Worm (Caenorhabditis elegans) whole organism, young adult: ENCODE data around the gene ugt-5.

Experiments
- B0019.2 ChIP-seq: fragments of 200-800 bp; sonication (Bioruptor generic); conservative IDR thresholded peaks from 2 replicates; pipeline ENCODE4 v1.3.6; 2022; ENCODE audit warnings: missing genetic modification reagents, missing genetic modification characterization, missing compliant biosample characterization
- B0261.1 ChIP-seq: sonication (generic microtip); optimal IDR thresholded peaks from 2 replicates; lab custom pipeline; 2016; ENCODE audit warnings: mild to moderate bottlenecking, missing genetic modification characterization, moderate library complexity, missing compliant biosample characterization
- D2030.7 ChIP-seq: fragments of 200-800 bp; sonication (Bioruptor generic); IDR thresholded peaks from 2 replicates; pipeline ENCODE4 v1.3.6; 2022; ENCODE audit warnings: missing genetic modification reagents, missing genetic modification characterization, missing compliant biosample characterization
- F22D6.2 ChIP-seq: sonication (generic microtip); optimal IDR thresholded peaks from 2 replicates; lab custom pipeline; 2016; ENCODE audit warnings: mild to moderate bottlenecking, missing genetic modification characterization, missing compliant biosample characterization
- F23B12.7 ChIP-seq: sonication (generic microtip); optimal IDR thresholded peaks from 2 replicates; lab custom pipeline; 2017; ENCODE audit warnings: missing genetic modification characterization, mild to moderate bottlenecking, missing compliant biosample characterization, antibody characterized with exemption, moderate library complexity; ENCODE audit not compliant: insufficient read depth
- F33H1.4 ChIP-seq: fragments of 200-800 bp; sonication (Bioruptor generic); IDR thresholded peaks from 2 replicates; pipeline ENCODE4 v1.3.6; 2022; ENCODE audit warnings: missing genetic modification reagents, missing genetic modification characterization, missing compliant biosample characterization
- F37B4.10 ChIP-seq: fragments of 200-800 bp; sonication (Bioruptor generic); IDR thresholded peaks from 2 replicates; pipeline ENCODE4 v1.3.6; 2022; ENCODE audit warnings: missing genetic modification characterization, missing compliant biosample characterization
- F39B2.1 ChIP-seq: fragments of 200-800 bp; sonication (Bioruptor generic); IDR thresholded peaks from 2 replicates; pipeline ENCODE4 v1.3.6; 2022; ENCODE audit warnings: missing genetic modification reagents, missing genetic modification characterization, missing compliant biosample characterization
- F49E8.2 ChIP-seq: sonication (generic microtip); optimal IDR thresholded peaks from 3 replicates; lab custom pipeline; 2017; ENCODE audit warnings: missing genetic modification characterization, mild to moderate bottlenecking, missing compliant biosample characterization, antibody characterized with exemption, moderate library complexity; ENCODE audit not compliant: insufficient read depth
- F57C9.4 ChIP-seq: sonication (generic microtip); optimal IDR thresholded peaks from 2 replicates; lab custom pipeline; 2017; ENCODE audit warnings: mild to moderate bottlenecking, missing genetic modification characterization, missing compliant biosample characterization
- K11D2.4 ChIP-seq: fragments of 200-800 bp; sonication (Bioruptor generic); IDR thresholded peaks from 2 replicates; pipeline ENCODE4 v1.3.6; 2022; ENCODE audit warnings: missing genetic modification reagents, missing genetic modification characterization, missing compliant biosample characterization
- T07F8.4 ChIP-seq: sonication (generic microtip); optimal IDR thresholded peaks from 2 replicates; lab custom pipeline; 2016; ENCODE audit warnings: mild to moderate bottlenecking, missing genetic modification characterization, moderate library complexity, missing compliant biosample characterization
- Y79H2A.3 ChIP-seq: fragments of 200-800 bp; sonication (Bioruptor generic); conservative IDR thresholded peaks from 2 replicates; pipeline ENCODE4 v1.3.6; 2022; ENCODE audit warnings: missing genetic modification reagents, missing genetic modification characterization, missing compliant biosample characterization
- ZK185.1 ChIP-seq: sonication (generic microtip); optimal IDR thresholded peaks from 2 replicates; lab custom pipeline; 2016; ENCODE audit warnings: mild to moderate bottlenecking, missing genetic modification characterization, missing compliant biosample characterization; ENCODE audit not compliant: poor library complexity, severe bottlenecking
- akir-1 ChIP-seq: fragments of 200-800 bp; sonication (Bioruptor generic); optimal IDR thresholded peaks from 2 replicates; lab custom pipeline; 2018; ENCODE audit warnings: mild to moderate bottlenecking, missing genetic modification characterization, moderate library complexity, missing compliant biosample characterization
- aptf-2 ChIP-seq: fragments of 200-800 bp; sonication (Bioruptor generic); conservative IDR thresholded peaks from 2 replicates; pipeline ENCODE4 v1.3.6; 2022; ENCODE audit warnings: missing genetic modification reagents, missing genetic modification characterization, missing compliant biosample characterization
- aptf-3 ChIP-seq: fragments of 200-800 bp; sonication (Bioruptor generic); IDR thresholded peaks from 2 replicates; pipeline ENCODE4 v1.3.6; 2022; ENCODE audit warnings: missing genetic modification characterization, missing compliant biosample characterization
- athp-1 ChIP-seq: sonication (generic microtip); optimal IDR thresholded peaks from 2 replicates; lab custom pipeline; 2017; ENCODE audit warnings: mild to moderate bottlenecking, missing genetic modification characterization, missing compliant biosample characterization
- cebp-1 ChIP-seq, 2 experiments: fragments of 200-800 bp in 1 of 2; sonication (Bioruptor generic) in 1 of 2; sonication (generic microtip) in 1 of 2; IDR thresholded peaks in 1 of 2; optimal IDR thresholded peaks in 1 of 2; 2 replicates each; pipeline versions ENCODE4 v1.3.6 to Lab custom; 2017 to 2022; ENCODE audit warnings: missing compliant biosample characterization in 2 of 2, missing genetic modification characterization in 2 of 2, mild to moderate bottlenecking in 1 of 2, missing genetic modification reagents in 1 of 2, moderate library complexity in 1 of 2
- ceh-27 ChIP-seq: fragments of 200-800 bp; sonication (Bioruptor generic); optimal IDR thresholded peaks from 2 replicates; lab custom pipeline; 2018; ENCODE audit warnings: mild to moderate bottlenecking, missing genetic modification characterization, moderate library complexity, missing compliant biosample characterization
- ceh-91 ChIP-seq: fragments of 200-800 bp; sonication (Bioruptor generic); IDR thresholded peaks from 2 replicates; pipeline ENCODE4 v1.3.6; 2022; ENCODE audit warnings: missing genetic modification reagents, missing genetic modification characterization, missing compliant biosample characterization
- dox-1 ChIP-seq: fragments of 200-800 bp; sonication (Bioruptor generic); IDR thresholded peaks from 2 replicates; pipeline ENCODE4 v1.3.6; 2022; ENCODE audit warnings: missing genetic modification reagents, missing genetic modification characterization, missing compliant biosample characterization
- efl-1 ChIP-seq: fragments of 150-350 bp; optimal IDR thresholded peaks from 2 replicates; lab custom pipeline; 2014; ENCODE audit warnings: missing biosample characterization, missing genetic modification reagents, missing genetic modification characterization
- gei-17 ChIP-seq: fragments of 200-800 bp; sonication (Bioruptor generic); optimal IDR thresholded peaks from 2 replicates; lab custom pipeline; 2018; ENCODE audit warnings: mild to moderate bottlenecking, missing genetic modification characterization, missing compliant biosample characterization
- hmg-1.2 ChIP-seq: fragments of 200-800 bp; sonication (Bioruptor generic); IDR thresholded peaks from 2 replicates; pipeline ENCODE4 v1.3.6; 2022; ENCODE audit warnings: missing genetic modification reagents, missing genetic modification characterization, missing compliant biosample characterization
- let-526 ChIP-seq: fragments of 200-800 bp; sonication (Bioruptor generic); IDR thresholded peaks from 2 replicates; pipeline ENCODE4 v1.3.6; 2022; ENCODE audit warnings: missing genetic modification reagents, missing genetic modification characterization, missing compliant biosample characterization
- lin-35 ChIP-seq, 3 experiments: fragments of 150-350 bp in 2 of 3; sonication (generic microtip) in 1 of 3; optimal IDR thresholded peaks; 2 replicates each; lab custom pipeline; 2014 to 2018; ENCODE audit warnings: missing biosample characterization in 3 of 3, missing genetic modification characterization in 3 of 3, missing genetic modification reagents in 3 of 3
- lin-40 ChIP-seq: sonication (generic microtip); optimal IDR thresholded peaks from 2 replicates; lab custom pipeline; 2016; ENCODE audit warnings: missing genetic modification characterization, mild to moderate bottlenecking, missing compliant biosample characterization, missing genotype, missing genetic modification reagents
- lsy-27 ChIP-seq: sonication (generic microtip); optimal IDR thresholded peaks from 2 replicates; lab custom pipeline; 2017; ENCODE audit warnings: missing genetic modification characterization, mild to moderate bottlenecking, missing compliant biosample characterization, antibody characterized with exemption, missing genotype, borderline replicate concordance; ENCODE audit not compliant: insufficient read depth
- mes-4 ChIP-seq: sonication (generic microtip); optimal IDR thresholded peaks from 2 replicates; lab custom pipeline; 2016; ENCODE audit warnings: missing genotype, missing genetic modification characterization, missing compliant biosample characterization
- mxl-1 ChIP-seq: sonication (generic microtip); optimal IDR thresholded peaks from 2 replicates; lab custom pipeline; 2016; ENCODE audit warnings: missing genetic modification characterization, missing compliant biosample characterization
- nhr-80 ChIP-seq: sonication (generic microtip); optimal IDR thresholded peaks from 2 replicates; lab custom pipeline; 2016; ENCODE audit warnings: missing genetic modification characterization, missing compliant biosample characterization
- nhr-90 ChIP-seq: sonication (generic microtip); optimal IDR thresholded peaks from 2 replicates; lab custom pipeline; 2016; ENCODE audit warnings: missing genotype, mild to moderate bottlenecking, missing genetic modification characterization, missing compliant biosample characterization
- pbrm-1 ChIP-seq: fragments of 200-800 bp; sonication (Bioruptor generic); IDR thresholded peaks from 2 replicates; pipeline ENCODE4 v1.3.6; 2022; ENCODE audit warnings: missing genetic modification reagents, missing genetic modification characterization, missing compliant biosample characterization
- sea-2 ChIP-seq: fragments of 200-800 bp; sonication (Bioruptor generic); IDR thresholded peaks from 2 replicates; pipeline ENCODE4 v1.3.6; 2022; ENCODE audit warnings: missing genetic modification characterization, missing compliant biosample characterization
- snpc-4 ChIP-seq, 5 experiments: fragments of 150-350 bp in 1 of 5; sonication (generic microtip) in 4 of 5; optimal IDR thresholded peaks; 2 replicates each; lab custom pipeline; 2014 to 2018; ENCODE audit warnings: missing genetic modification characterization in 5 of 5, missing biosample characterization in 3 of 5, antibody characterized with exemption in 2 of 5, mild to moderate bottlenecking in 2 of 5, missing compliant biosample characterization in 2 of 5, missing genotype in 2 of 5, moderate library complexity in 2 of 5, missing genetic modification reagents in 1 of 5
- somi-1 ChIP-seq: fragments of 200-800 bp; sonication (Bioruptor generic); optimal IDR thresholded peaks from 2 replicates; lab custom pipeline; 2018; ENCODE audit warnings: mild to moderate bottlenecking, missing genetic modification characterization, missing compliant biosample characterization
- tbp1 ChIP-seq: fragments of 200-800 bp; sonication (Bioruptor generic); optimal IDR thresholded peaks from 2 replicates; lab custom pipeline; 2018; ENCODE audit warnings: mild to moderate bottlenecking, missing genetic modification characterization, missing compliant biosample characterization
- tlf-1 ChIP-seq: fragments of 200-800 bp; sonication (Bioruptor generic); optimal IDR thresholded peaks from 2 replicates; lab custom pipeline; 2018; ENCODE audit warnings: mild to moderate bottlenecking, missing genetic modification characterization, missing compliant biosample characterization
- xnd-1 ChIP-seq: sonication (generic microtip); optimal IDR thresholded peaks from 2 replicates; lab custom pipeline; 2016; ENCODE audit warnings: missing genotype, missing genetic modification reagents, missing genetic modification characterization, missing compliant biosample characterization
- zfh-2 ChIP-seq: fragments of 200-800 bp; sonication (Bioruptor generic); conservative IDR thresholded peaks from 2 replicates; pipeline ENCODE4 v1.3.6; 2022; ENCODE audit warnings: missing genetic modification reagents, missing genetic modification characterization, missing compliant biosample characterization
- zim-3 ChIP-seq: sonication (generic microtip); optimal IDR thresholded peaks from 2 replicates; lab custom pipeline; 2017; ENCODE audit warnings: mild to moderate bottlenecking, missing genetic modification characterization, moderate library complexity, missing compliant biosample characterization
- ztf-18 ChIP-seq: sonication (generic microtip); optimal IDR thresholded peaks from 2 replicates; lab custom pipeline; 2016; ENCODE audit warnings: missing genotype, mild to moderate bottlenecking, missing genetic modification characterization, missing compliant biosample characterization
- ztf-22 ChIP-seq: fragments of 200-800 bp; sonication (Bioruptor generic); optimal IDR thresholded peaks from 2 replicates; lab custom pipeline; 2018; ENCODE audit warnings: mild to moderate bottlenecking, missing genetic modification characterization, moderate library complexity, missing compliant biosample characterization
- ztf-26 ChIP-seq: sonication (generic microtip); optimal IDR thresholded peaks from 2 replicates; lab custom pipeline; 2017; ENCODE audit warnings: missing genetic modification characterization, missing compliant biosample characterization
- ztf-6 ChIP-seq: fragments of 200-800 bp; sonication (Bioruptor generic); IDR thresholded peaks from 2 replicates; pipeline ENCODE4 v1.3.6; 2022; ENCODE audit warnings: missing genetic modification reagents, missing genetic modification characterization, missing compliant biosample characterization

The ugt-5 gene

ce11 chrV:12780248-12780647 lies 12.5 kb downstream of the ugt-5 start (continued):
- TF ChIP-seq ztf-22 (GFP tag; lab: Kevin White, UChicago) (peak; percentile 21), zfh-2 (GFP tag; lab: Robert Waterston, UW) (no peak), dox-1 (GFP tag; lab: Robert Waterston, UW) (no peak; the same call in 1 of the 2 replicates), tbp1 (GFP tag; lab: Kevin White, UChicago) (peak; percentile 99), efl-1 (GFP tag; lab: Kevin White, UChicago) (no peak), sea-2 (GFP tag; lab: Robert Waterston, UW) (0 out of 2 replicates have a peak, but pooled peaks have one; percentile 45), mes-4 (tag; lab: Kevin White, UChicago) (peak; percentile 35), nhr-80 (tag; lab: Kevin White, UChicago) (no peak), let-526 (GFP tag; lab: Robert Waterston, UW) (peak; percentile 60; the same call in 1 of the 2 replicates), nhr-90 (tag; lab: Kevin White, UChicago) (peak; percentile 75), lsy-27 (tag; lab: Kevin White, UChicago) (peak; percentile 82), aptf-2 (GFP tag; lab: Robert Waterston, UW) (peak; percentile 64; the same call in 1 of the 2 replicates), B0261.1 (peak; percentile 85), athp-1 (tag; lab: Kevin White, UChicago) (peak; percentile 72), gei-17 (GFP tag; lab: Kevin White, UChicago) (peak; percentile 13), F23B12.7 (tag; lab: Kevin White, UChicago) (peak; percentile 83), ceh-27 (GFP tag; lab: Kevin White, UChicago) (peak; percentile 75), F22D6.2 (no peak), B0019.2 (GFP tag; lab: Robert Waterston, UW) (no peak), F37B4.10 (0 out of 2 replicates have a peak, but pooled peaks have one; percentile 45), cebp-1 (GFP tag; IDR thresholded peaks at IDR 0.05; lab: Robert Waterston, UW) (0 out of 2 replicates have a peak, but pooled peaks have one; percentile 60), cebp-1 (tag; optimal IDR thresholded peaks at IDR 0.05; lab: Kevin White, UChicago) (no peak), ZK185.1 (peak; percentile 69), D2030.7 (GFP tag; lab: Robert Waterston, UW) (peak; percentile 68), F39B2.1 (GFP tag; lab: Robert Waterston, UW) (no peak), Y79H2A.3 (GFP tag; lab: Robert Waterston, UW) (peak; percentile 84), lin-35 (GFP tag; optimal IDR thresholded peaks at IDR 0.05; lab: Kevin White, UChicago) (no peak), somi-1 (GFP tag; lab: Kevin White, UChicago) (peak; percentile 65), snpc-4 (GFP tag; optimal IDR thresholded peaks at IDR 0.05; lab: Kevin White, UChicago) (peak; percentile 44), snpc-4 (tag; optimal IDR thresholded peaks at IDR 0.05; lab: Kevin White, UChicago) (peak in 1 of 4 experiments; percentile 68), F33H1.4 (GFP tag; lab: Robert Waterston, UW) (no peak; the same call in 1 of the 2 replicates), tlf-1 (GFP tag; lab: Kevin White, UChicago) (no peak), mxl-1 (tag; lab: Kevin White, UChicago) (peak; percentile 72), zim-3 (peak; percentile 91), pbrm-1 (GFP tag; lab: Robert Waterston, UW) (peak; percentile 81), K11D2.4 (GFP tag; lab: Robert Waterston, UW) (no peak), ceh-91 (GFP tag; lab: Robert Waterston, UW) (peak; percentile 31; the same call in 1 of the 2 replicates), T07F8.4 (peak; percentile 71), hmg-1.2 (peak; percentile 76), ztf-6 (GFP tag; lab: Robert Waterston, UW) (0 out of 2 replicates have a peak, but pooled peaks have one; percentile 53), F57C9.4 (tag; lab: Kevin White, UChicago) (no peak), lin-40 (peak; percentile 14), ztf-18 (peak; percentile 79), aptf-3 (GFP tag; lab: Robert Waterston, UW) (0 out of 2 replicates have a peak, but pooled peaks have one; percentile 26), F49E8.2 (no peak), akir-1 (GFP tag; lab: Kevin White, UChicago) (no peak), xnd-1 (tag; lab: Kevin White, UChicago) (no peak), ztf-26 (tag; lab: Kevin White, UChicago) (peak; percentile 51)
